Worm (Caenorhabditis elegans) whole organism, mixed stage, embryonic: ENCODE data around the gene C03C10.5.

Source experiments
- ces-1 ChIP-seq: fragments of 150-350 bp; optimal IDR thresholded peaks from 2 replicates; lab custom pipeline; 2014; ENCODE audit warnings: missing biosample characterization, missing genetic modification reagents, missing genetic modification characterization
- mab-5 ChIP-seq: fragments of 150-350 bp; optimal IDR thresholded peaks from 2 replicates; lab custom pipeline; 2014; ENCODE audit warnings: missing biosample characterization, missing genetic modification characterization
- nhr-28 ChIP-seq: fragments of 150-350 bp; optimal IDR thresholded peaks from 2 replicates; lab custom pipeline; 2014; ENCODE audit warnings: missing biosample characterization, missing genetic modification characterization
- pha-4 ChIP-seq: fragments of 150-350 bp; optimal IDR thresholded peaks from 2 replicates; lab custom pipeline; 2018; ENCODE audit warnings: missing biosample characterization, missing genetic modification reagents, missing genetic modification characterization
- snpc-4 ChIP-seq: fragments of 150-350 bp; optimal IDR thresholded peaks from 2 replicates; lab custom pipeline; 2014; ENCODE audit warnings: missing biosample characterization, missing genetic modification characterization
- unc-62 ChIP-seq: fragments of 150-350 bp; optimal IDR thresholded peaks from 2 replicates; lab custom pipeline; 2014; ENCODE audit warnings: missing biosample characterization, missing genetic modification reagents, missing genetic modification characterization

- TF ChIP-seq pha-4 (tag; lab: Kevin White, UChicago) (no peak), unc-62 (GFP tag; lab: Kevin White, UChicago) (no peak), nhr-28 (no peak), mab-5 (no peak), ces-1 (GFP tag; lab: Kevin White, UChicago) (no peak), snpc-4 (tag; lab: Kevin White, UChicago) (no peak)
Observed at ce11 chrIII:4134059-4134458, 42.1 kb upstream of the C03C10.5 start.
